Fruit fly (Drosophila melanogaster): ENCODE results near the gene Adgf-A.

- TF ChIP-seq CG8478 (optimal IDR thresholded peaks at IDR 0.05) (no peak), CTCF (optimal IDR thresholded peaks at IDR 0.05) (no peak)
Observed at dm6 chr3L:17806357-17807025, 42.5 kb upstream of the Adgf-A start, which contains the start of gene CG32187.
